Fruit fly (Drosophila melanogaster) whole organism, wandering third instar larva: ENCODE data around the gene CG3038.

ENCODE experiments used
- CG32264 ChIP-seq: fragments of 200-800 bp; sonication (Bioruptor generic); optimal IDR thresholded peaks from 2 replicates; lab custom pipeline; 2016; ENCODE audit warnings: missing biosample characterization, missing genetic modification characterization
- Dif ChIP-seq: fragments of 200-275, 200-300 bp; sonication (Bioruptor generic); optimal IDR thresholded peaks from 2 replicates; lab custom pipeline; 2018; ENCODE audit warnings: missing biosample characterization, missing genetic modification characterization; ENCODE audit not compliant: partially characterized antibody
- OdsH ChIP-seq: fragments of 200-800 bp; sonication (Bioruptor generic); optimal IDR thresholded peaks from 2 replicates; lab custom pipeline; 2016; ENCODE audit warnings: missing biosample characterization, mild to moderate bottlenecking, missing genetic modification characterization
- br ChIP-seq: fragments of 200-800 bp; sonication (Bioruptor generic); optimal IDR thresholded peaks from 2 replicates; lab custom pipeline; 2016; ENCODE audit warnings: missing biosample characterization, missing genetic modification characterization
- psq ChIP-seq: fragments of 200-800 bp; sonication (Bioruptor generic); optimal IDR thresholded peaks from 3 replicates; lab custom pipeline; 2017; ENCODE audit warnings: missing biosample characterization, mild to moderate bottlenecking, missing genetic modification characterization, moderate library complexity

DNA sequence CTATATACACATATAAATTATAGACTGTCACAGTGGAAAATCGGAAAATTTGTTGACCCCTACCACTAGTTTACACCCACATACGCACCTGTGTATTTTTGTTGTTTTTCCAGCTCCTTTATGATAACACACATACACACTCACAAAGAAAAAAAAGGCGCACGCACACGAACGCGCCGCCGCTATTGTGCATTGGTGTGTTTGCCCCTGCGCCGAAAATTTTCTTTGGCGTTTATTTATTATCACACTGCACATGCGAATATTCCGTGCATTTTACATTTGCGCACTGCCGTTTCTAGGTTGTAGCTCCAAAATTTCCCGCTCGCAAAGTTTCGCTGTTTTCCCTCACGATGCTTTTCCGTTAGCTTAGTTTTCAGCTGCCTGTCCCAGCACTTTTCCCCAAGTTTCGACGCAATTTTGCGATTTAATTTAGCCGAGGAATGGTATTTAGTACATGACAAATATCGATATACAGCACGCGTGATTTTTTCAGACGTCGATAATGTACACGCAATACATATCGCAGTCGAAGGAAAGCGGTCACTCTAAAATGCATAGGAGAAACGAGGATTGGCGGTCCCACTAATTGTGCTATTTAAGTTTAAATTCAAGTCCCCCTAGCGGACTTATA is 33.6 kb upstream of the CG3038 start, which contains the start of the genes CG3777 and ewg:
- TF ChIP-seq Dif (GFP tag; lab: Kevin White, UChicago): no peak
- no peak for TF ChIP-seq CG32264 (GFP tag; lab: Kevin White, UChicago)
- TF ChIP-seq OdsH (GFP tag; lab: Kevin White, UChicago): no peak
- no peak for TF ChIP-seq br (GFP tag; lab: Kevin White, UChicago)
- no peak for TF ChIP-seq psq (GFP tag; lab: Kevin White, UChicago)
